Worm (Caenorhabditis elegans): ENCODE data around the gene Y54G9A.5.

The Y54G9A.5 gene

DNA sequence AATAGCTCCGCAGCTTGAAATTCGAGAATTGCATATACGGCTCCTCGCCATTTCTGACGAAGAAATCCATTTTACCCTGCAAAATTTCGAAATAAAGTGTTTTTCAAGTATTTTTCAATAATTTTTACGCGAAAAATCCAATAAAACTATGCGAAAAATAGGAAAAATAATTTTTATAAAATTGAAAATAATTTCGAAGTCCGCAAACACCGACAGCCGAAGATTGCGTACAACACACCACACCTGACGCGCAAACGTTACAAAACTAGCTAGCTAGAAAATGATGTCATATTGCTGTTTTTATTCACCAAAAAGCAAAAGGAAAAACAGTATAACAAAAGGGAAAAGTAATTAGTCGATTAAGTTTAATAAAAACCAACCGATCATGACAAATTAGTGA, 28.1 kb upstream of the Y54G9A.5 start, which contains the start of gene rpoa-1:
rpoa-1 (minus strand) TSS at position 84 of the 400 bp plus-strand sequence.
- no peak for TF ChIP-seq madf-9 (GFP tag; conservative IDR thresholded peaks at IDR 0.05)
- peak; percentile 59 for TF ChIP-seq dpl-1 (GFP tag; optimal IDR thresholded peaks at IDR 0.05)
- no peak for TF ChIP-seq dmd-8 (GFP tag; IDR thresholded peaks at IDR 0.05)
- no peak for TF ChIP-seq daf-8 (GFP tag; IDR thresholded peaks at IDR 0.05)
- no peak for TF ChIP-seq Y75B8A.6 (GFP tag; IDR thresholded peaks at IDR 0.05)
- TF ChIP-seq nhr-48 (tag; optimal IDR thresholded peaks at IDR 0.05) = no peak
- no peak for TF ChIP-seq daf-16 (GFP tag; optimal IDR thresholded peaks at IDR 0.05)
- TF ChIP-seq daf-16 (tag; optimal IDR thresholded peaks at IDR 0.05) = peak; percentile 15
- TF ChIP-seq nhr-77 (tag; optimal IDR thresholded peaks at IDR 0.05) = no peak
- TF ChIP-seq zip-11 (GFP tag; IDR thresholded peaks at IDR 0.05) = no peak
- peak in 1 of 2 experiments; percentile 59 for TF ChIP-seq lsy-2 (tag; optimal IDR thresholded peaks at IDR 0.05)
- no peak for TF ChIP-seq ctbp-1 (GFP tag; IDR thresholded peaks at IDR 0.05)
- peak; percentile 38 for TF ChIP-seq lin-38 (GFP tag; IDR thresholded peaks at IDR 0.05)

DNA sequence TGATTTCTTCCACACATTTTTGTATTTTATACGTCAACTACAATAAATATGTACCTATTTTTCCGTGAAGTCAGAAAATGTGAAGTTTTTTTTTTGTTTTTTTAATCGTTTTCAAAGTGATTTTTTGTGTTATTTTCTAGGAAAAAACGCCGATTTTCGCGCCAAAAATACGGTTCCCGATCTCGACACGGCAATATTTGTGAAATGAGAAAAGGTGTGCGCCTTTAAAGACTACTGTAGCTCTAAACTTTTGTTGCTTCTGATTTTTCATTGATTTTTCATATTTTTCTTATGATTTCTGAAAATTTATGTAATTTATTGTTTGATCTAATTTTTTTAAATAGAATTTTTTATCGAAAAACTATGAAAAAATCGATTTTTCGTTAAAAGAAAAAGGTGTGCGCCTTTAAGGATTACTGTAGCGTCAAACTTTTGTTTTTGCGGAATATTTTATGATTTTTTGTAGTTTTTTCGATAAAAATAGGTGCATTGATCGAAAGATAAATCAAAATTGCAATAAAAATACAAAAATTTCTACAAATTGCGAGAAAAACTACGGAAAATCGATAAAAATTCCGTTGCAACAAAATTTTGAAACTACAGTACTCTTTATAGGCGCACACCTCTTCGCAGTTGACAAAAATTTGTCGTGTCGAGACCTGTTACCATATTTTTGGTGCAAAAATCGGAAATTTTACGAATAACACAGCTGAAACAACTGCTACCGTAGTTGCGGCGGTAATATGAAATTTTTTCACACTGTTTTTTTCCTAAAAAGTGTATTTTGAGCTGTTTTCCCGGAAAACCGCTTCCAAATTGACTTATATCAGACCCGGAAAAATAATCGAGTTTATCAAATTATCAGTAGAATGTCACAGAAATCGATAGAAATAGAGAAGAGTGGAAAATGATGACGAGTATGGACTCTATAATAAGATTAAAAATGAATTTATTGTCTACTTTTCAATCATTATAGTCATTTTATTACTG, 27.2 kb upstream of the Y54G9A.5 start, which contains the start of gene kqt-3:
kqt-3 (plus strand) TSS at position 940 of the 990 bp plus-strand sequence.
- TF ChIP-seq T20F7.1 (GFP tag; optimal IDR thresholded peaks at IDR 0.05) (no peak), daf-16 (GFP tag; optimal IDR thresholded peaks at IDR 0.05) (no peak), daf-16 (tag; optimal IDR thresholded peaks at IDR 0.05) (peak; percentile 52), tra-1 (GFP tag; IDR thresholded peaks at IDR 0.05) (no peak), F44E2.7 (GFP tag; IDR thresholded peaks at IDR 0.05) (no peak), nhr-28 (tag; optimal IDR thresholded peaks at IDR 0.05) (peak; percentile 8), Y48G9A.11 (GFP tag; IDR thresholded peaks at IDR 0.05) (no peak), vab-7 (GFP tag; IDR thresholded peaks at IDR 0.05) (no peak), spr-3 (GFP tag; optimal IDR thresholded peaks at IDR 0.05) (no peak), aly-2 (tag; optimal IDR thresholded peaks at IDR 0.05) (no peak), zfp-3 (GFP tag; conservative IDR thresholded peaks at IDR 0.05) (no peak), nhr-42 (GFP tag; IDR thresholded peaks at IDR 0.05) (no peak), D1046.2 (GFP tag; IDR thresholded peaks at IDR 0.05) (no peak), lim-7 (GFP tag; IDR thresholded peaks at IDR 0.05) (no peak), ztf-11 (tag; optimal IDR thresholded peaks at IDR 0.05) (no peak), F26F4.8 (GFP tag; conservative IDR thresholded peaks at IDR 0.05) (no peak), dmd-8 (GFP tag; IDR thresholded peaks at IDR 0.05) (no peak), hif-1 (tag; optimal IDR thresholded peaks at IDR 0.05) (no peak)

DNA sequence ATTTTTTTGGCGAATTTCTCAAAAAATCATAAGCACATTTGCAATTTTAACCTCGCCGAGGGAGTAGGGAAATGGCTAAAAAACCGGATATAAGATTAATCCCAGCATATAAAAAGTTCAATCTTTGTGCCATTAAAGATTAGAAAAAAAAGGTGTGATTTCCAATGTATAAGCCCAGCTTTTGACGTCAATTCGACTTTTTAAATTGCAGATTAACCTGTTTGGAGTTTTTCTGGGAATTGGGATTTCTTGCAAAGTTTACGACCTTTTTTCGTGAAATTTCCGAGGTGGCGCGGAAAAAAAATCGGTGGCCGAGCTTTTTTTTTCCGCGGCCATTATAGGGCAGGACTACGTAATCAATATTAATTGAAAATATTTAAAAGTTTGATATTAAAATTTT, 25.1 kb upstream of the Y54G9A.5 start:
- peak; percentile 14 for TF ChIP-seq aha-1 (tag)
- TF ChIP-seq lsy-2 (tag; optimal IDR thresholded peaks at IDR 0.05) = no peak

DNA sequence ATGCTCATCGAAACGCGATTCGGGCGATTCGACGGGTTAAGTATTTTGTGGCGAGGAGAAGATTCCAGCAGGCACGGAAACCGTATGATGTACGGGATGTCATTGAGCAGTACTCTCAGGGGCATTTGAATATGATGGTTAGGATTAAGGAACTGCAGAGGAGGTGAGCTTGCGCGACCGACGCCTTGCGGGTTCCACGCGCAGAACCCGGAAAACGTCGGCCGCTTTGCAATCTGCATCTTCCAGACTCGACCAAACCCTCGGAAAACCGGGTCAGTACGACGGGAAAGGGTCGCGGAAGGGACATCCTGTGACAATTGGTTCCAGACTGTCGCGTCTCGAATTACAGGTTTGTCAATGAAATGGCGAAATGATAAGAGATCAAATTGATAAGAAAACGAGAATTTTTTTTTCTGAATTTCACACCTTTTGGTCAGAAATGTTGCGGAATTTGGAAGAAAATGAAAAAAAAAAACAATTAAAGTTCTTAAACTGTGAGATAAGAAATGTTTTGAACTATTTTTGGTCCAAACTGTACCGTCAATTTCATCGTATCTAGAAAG, 11.2 kb upstream of the Y54G9A.5 start:
- no peak for TF ChIP-seq lin-39 (tag; optimal IDR thresholded peaks at IDR 0.05)
- TF ChIP-seq dmd-6 (GFP tag; IDR thresholded peaks at IDR 0.05) = peak; percentile 53
- no peak for TF ChIP-seq hmg-1.1 (GFP tag; IDR thresholded peaks at IDR 0.05)
- no peak for TF ChIP-seq T20F7.1 (GFP tag; optimal IDR thresholded peaks at IDR 0.05)
- TF ChIP-seq fos-1 (tag; optimal IDR thresholded peaks at IDR 0.05) = no peak
- no peak for TF ChIP-seq mxl-2 (GFP tag; conservative IDR thresholded peaks at IDR 0.05)
- no peak for TF ChIP-seq nhr-237 (tag; optimal IDR thresholded peaks at IDR 0.05)
- no peak for TF ChIP-seq lin-1 (GFP tag; IDR thresholded peaks at IDR 0.05)
- no peak for TF ChIP-seq nhr-76 (tag; optimal IDR thresholded peaks at IDR 0.05)
- TF ChIP-seq nhr-11 (tag; optimal IDR thresholded peaks at IDR 0.05) = no peak
- no peak for TF ChIP-seq daf-16 (GFP tag; optimal IDR thresholded peaks at IDR 0.05)
- TF ChIP-seq daf-16 (tag; optimal IDR thresholded peaks at IDR 0.05) = peak; percentile 30
- TF ChIP-seq lim-7 (GFP tag; IDR thresholded peaks at IDR 0.05) = no peak
- TF ChIP-seq dve-1 (tag; optimal IDR thresholded peaks at IDR 0.05; ENCODE audit: insufficient read depth) = peak; percentile 52
- TF ChIP-seq mep-1 (tag; optimal IDR thresholded peaks at IDR 0.05) = no peak
- TF ChIP-seq F10B5.3 (tag; optimal IDR thresholded peaks at IDR 0.05) = no peak
- TF ChIP-seq ZK337.2 (GFP tag; IDR thresholded peaks at IDR 0.05) = no peak
- TF ChIP-seq Y105C5A.15 (GFP tag; IDR thresholded peaks at IDR 0.05) = no peak
- peak; percentile 9 for TF ChIP-seq hlh-11 (tag; optimal IDR thresholded peaks at IDR 0.05)
- TF ChIP-seq dmd-9 (GFP tag; IDR thresholded peaks at IDR 0.05) = no peak
- no peak for TF ChIP-seq zip-11 (GFP tag; IDR thresholded peaks at IDR 0.05)
